Worm (Caenorhabditis elegans) whole organism, L4/young adult: ENCODE results near the gene M04D8.8.

Source experiments
- W03F9.2 ChIP-seq: fragments of 150-350 bp; optimal IDR thresholded peaks from 2 replicates; lab custom pipeline; 2014; ENCODE audit warnings: missing biosample characterization, missing genetic modification characterization
- dao-5 ChIP-seq: sonication (generic microtip); optimal IDR thresholded peaks from 2 replicates; lab custom pipeline; 2016; ENCODE audit warnings: missing genotype, missing genetic modification characterization, moderate library complexity, missing compliant biosample characterization
- him-1 ChIP-seq: sonication (generic microtip); optimal IDR thresholded peaks from 2 replicates; lab custom pipeline; 2016; ENCODE audit warnings: missing genotype, missing genetic modification reagents, missing genetic modification characterization, missing compliant biosample characterization

DNA sequence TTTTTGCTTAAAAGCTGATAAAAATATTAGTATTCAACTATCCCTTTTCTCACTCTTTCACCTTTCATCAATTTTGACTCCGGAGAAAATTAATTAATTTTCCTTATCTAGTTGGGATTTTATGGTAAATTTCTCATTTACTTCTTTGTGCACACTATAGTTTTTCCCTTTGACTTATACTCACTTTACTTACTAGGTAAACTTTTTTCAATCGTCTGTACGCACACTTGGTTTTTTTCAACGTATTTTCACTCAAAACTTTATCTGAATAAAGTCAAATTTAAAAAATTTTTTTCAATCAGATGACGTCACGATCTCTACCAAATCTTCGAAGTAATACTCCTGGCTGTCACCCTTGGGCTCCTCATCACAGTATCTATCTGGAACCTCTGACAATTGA, 21.8 kb upstream of the M04D8.8 start, which contains the start of gene C05B5.16:
- no peak for TF ChIP-seq him-1 (tag; lab: Kevin White, UChicago)
- no peak for TF ChIP-seq W03F9.2
- TF ChIP-seq dao-5 (tag; lab: Kevin White, UChicago), result no peak
